Fruit fly (Drosophila melanogaster) whole organism, adult: ENCODE data around the gene CG11583.
A peak's percentile ranks its signal among the peaks of the same experiment; 100 is the strongest.

ENCODE experiments used
- CG12768 ChIP-seq: fragments of 200-800 bp; sonication (Bioruptor generic); optimal IDR thresholded peaks from 2 replicates; lab custom pipeline; 2017; ENCODE audit warnings: missing biosample characterization, missing genetic modification characterization, mild to moderate bottlenecking, moderate library complexity, missing genetic modification reagents
- CG14711 ChIP-seq: fragments of 200-800 bp; sonication (Bioruptor generic); optimal IDR thresholded peaks from 2 replicates; lab custom pipeline; 2018; ENCODE audit warnings: missing biosample characterization, mild to moderate bottlenecking, missing genetic modification characterization, moderate library complexity
- CG33017 ChIP-seq: fragments of 200-800 bp; sonication (Bioruptor generic); optimal IDR thresholded peaks from 2 replicates; lab custom pipeline; 2018; ENCODE audit warnings: missing biosample characterization, mild to moderate bottlenecking, missing genetic modification characterization, moderate library complexity
- Mnt ChIP-seq: fragments of 200-800 bp; sonication (Bioruptor generic); optimal IDR thresholded peaks from 2 replicates; lab custom pipeline; 2016; ENCODE audit warnings: missing biosample characterization, mild to moderate bottlenecking, missing genetic modification characterization
- bab1 ChIP-seq: fragments of 200-800 bp; sonication (Bioruptor generic); optimal IDR thresholded peaks from 3 replicates; lab custom pipeline; 2019; ENCODE audit warnings: missing biosample characterization, mild to moderate bottlenecking, missing genetic modification characterization, moderate library complexity
- kay ChIP-seq: fragments of 200-800 bp; sonication (Bioruptor generic); peaks from one replicate; lab custom pipeline; 2016; ENCODE audit warnings: missing biosample characterization, missing genetic modification characterization, borderline replicate concordance
- pad ChIP-seq: fragments of 200-800 bp; sonication (Bioruptor generic); optimal IDR thresholded peaks from 3 replicates; lab custom pipeline; 2017; ENCODE audit warnings: missing biosample characterization, missing genetic modification characterization, mild to moderate bottlenecking, moderate library complexity, missing genetic modification reagents
- tj ChIP-seq: fragments of 200-800 bp; sonication (Bioruptor generic); optimal IDR thresholded peaks from 3 replicates; lab custom pipeline; 2017; ENCODE audit warnings: missing biosample characterization, mild to moderate bottlenecking, missing genetic modification characterization, moderate library complexity

DNA sequence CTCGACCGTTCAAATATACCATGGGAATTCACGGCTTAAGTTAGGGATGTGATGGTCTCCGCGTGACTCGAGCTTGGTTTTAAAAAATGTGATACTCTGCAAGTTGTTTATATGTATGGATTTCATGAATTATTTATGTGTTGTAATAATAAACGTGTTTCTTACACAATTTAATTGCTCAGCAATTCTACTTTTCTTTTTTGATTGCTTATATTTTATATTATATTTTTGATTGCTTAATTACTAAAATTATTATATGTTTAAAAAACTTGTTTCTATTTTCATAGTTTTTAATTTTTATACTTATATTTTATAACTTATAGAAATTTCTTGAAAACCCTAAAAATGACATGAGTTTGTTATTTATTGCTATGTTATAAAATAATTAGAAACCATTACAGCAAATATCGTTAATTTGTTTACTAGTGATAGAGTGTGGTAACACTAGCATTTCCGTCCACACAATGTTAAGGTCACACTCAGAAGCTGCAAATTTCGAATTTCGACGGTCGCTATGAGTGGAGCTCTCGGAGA, 28.2 kb downstream of the CG11583 start, which contains the start of the genes ago and CG1265:
- TF ChIP-seq CG33017 (tag; lab: Kevin White, UChicago) = peak; percentile 42
- peak; percentile 44 for TF ChIP-seq pad (GFP tag; lab: Kevin White, UChicago)
- peak; percentile 64 for TF ChIP-seq CG14711 (tag; lab: Kevin White, UChicago)
- TF ChIP-seq bab1 (GFP tag; lab: Kevin White, UChicago) = peak; percentile 40
- peak; percentile 35 for TF ChIP-seq tj (GFP tag; lab: Kevin White, UChicago)
- TF ChIP-seq Mnt = no peak
- no peak for TF ChIP-seq CG12768 (GFP tag; lab: Kevin White, UChicago)
- TF ChIP-seq kay (GFP tag; lab: Kevin White, UChicago) = no peak
